Fruit fly (Drosophila melanogaster) whole organism, embryonic: Measurements from ENCODE around the gene Nmt.
A peak's percentile ranks its signal among the peaks of the same experiment; 100 is the strongest.

Experiments
- CG10321 ChIP-seq: fragments of 200-800 bp; sonication (Bioruptor generic); IDR thresholded peaks from 2 replicates; pipeline ENCODE4 v1.3.6; 2022; ENCODE audit warnings: missing biosample characterization, missing genetic modification characterization
- CG10565 ChIP-seq: fragments of 200-800 bp; sonication (Bioruptor generic); optimal IDR thresholded peaks from 3 replicates; lab custom pipeline; 2016; ENCODE audit warnings: missing biosample characterization, mild to moderate bottlenecking, missing genetic modification characterization
- CG10979 ChIP-seq: fragments of 200-800 bp; sonication (Bioruptor generic); optimal IDR thresholded peaks from 2 replicates; lab custom pipeline; 2018; ENCODE audit warnings: missing biosample characterization, mild to moderate bottlenecking, missing genetic modification characterization, moderate library complexity
- CG11560 ChIP-seq: fragments of 200-800 bp; sonication (Bioruptor generic); IDR thresholded peaks from 3 replicates; pipeline ENCODE4 v1.3.6; 2022; ENCODE audit warnings: missing biosample characterization, missing genetic modification characterization
- CG13287 ChIP-seq: fragments of 200-800 bp; sonication (Bioruptor generic); IDR thresholded peaks from 2 replicates; pipeline ENCODE4 v1.3.6; 2022; ENCODE audit warnings: missing biosample characterization, missing genetic modification characterization; ENCODE audit not compliant: partially characterized antibody
- CG13624 ChIP-seq: fragments of 200-800 bp; sonication (Bioruptor generic); optimal IDR thresholded peaks from 2 replicates; lab custom pipeline; 2016; ENCODE audit warnings: missing biosample characterization, missing genetic modification characterization
- CG13775 ChIP-seq: fragments of 200-800 bp; sonication (Bioruptor generic); optimal IDR thresholded peaks from 3 replicates; lab custom pipeline; 2017; ENCODE audit warnings: missing biosample characterization, mild to moderate bottlenecking, missing genetic modification characterization
- CG14441 ChIP-seq: fragments of 200-800 bp; sonication (Bioruptor generic); IDR thresholded peaks from 2 replicates; pipeline ENCODE4 v1.3.6; 2022; ENCODE audit warnings: missing biosample characterization, missing genetic modification characterization
- CG15011 ChIP-seq: fragments of 200-800 bp; sonication (Bioruptor generic); optimal IDR thresholded peaks from 3 replicates; lab custom pipeline; 2018; ENCODE audit warnings: missing biosample characterization, mild to moderate bottlenecking, missing genetic modification characterization
- CG15696 ChIP-seq: fragments of 200-800 bp; sonication (Bioruptor generic); optimal IDR thresholded peaks from 2 replicates; lab custom pipeline; 2019; ENCODE audit warnings: missing biosample characterization, mild to moderate bottlenecking, missing genetic modification characterization, moderate library complexity
- CG17385 ChIP-seq: fragments of 200-800 bp; sonication (Bioruptor generic); optimal IDR thresholded peaks from 3 replicates; lab custom pipeline; 2018; ENCODE audit warnings: missing biosample characterization, mild to moderate bottlenecking, missing genetic modification characterization
- CG17612 ChIP-seq: fragments of 200-800 bp; sonication (Bioruptor generic); IDR thresholded peaks from 2 replicates; pipeline ENCODE4 v1.3.6; 2022; ENCODE audit warnings: missing biosample characterization, missing genetic modification characterization
- CG1792 ChIP-seq: fragments of 200-800 bp; sonication (Bioruptor generic); optimal IDR thresholded peaks from 2 replicates; lab custom pipeline; 2016; ENCODE audit warnings: missing biosample characterization, missing genetic modification characterization
- CG31365 ChIP-seq: fragments of 200-800 bp; sonication (Bioruptor generic); optimal IDR thresholded peaks from 2 replicates; lab custom pipeline; 2018; ENCODE audit warnings: missing biosample characterization, mild to moderate bottlenecking, missing genetic modification characterization
- CG34224 ChIP-seq: fragments of 200-800 bp; sonication (Bioruptor generic); IDR thresholded peaks from 3 replicates; pipeline ENCODE4 v1.3.6; 2022; ENCODE audit warnings: missing biosample characterization, missing genetic modification characterization; ENCODE audit not compliant: partially characterized antibody
- CG34422 ChIP-seq: fragments of 200-800 bp; sonication (Bioruptor generic); IDR thresholded peaks from 3 replicates; pipeline ENCODE4 v1.3.6; 2022; ENCODE audit warnings: missing biosample characterization, missing genetic modification characterization
- CG7987 ChIP-seq: fragments of 200-800 bp; sonication (Bioruptor generic); optimal IDR thresholded peaks from 2 replicates; lab custom pipeline; 2018; ENCODE audit warnings: missing biosample characterization, mild to moderate bottlenecking, missing genetic modification characterization, moderate library complexity
- CG8478 ChIP-seq: fragments of >200 bp; optimal IDR thresholded peaks from 2 replicates; lab custom pipeline; 2018
- CG9797 ChIP-seq: fragments of 200-800 bp; sonication (Bioruptor generic); optimal IDR thresholded peaks from 3 replicates; lab custom pipeline; 2018; ENCODE audit warnings: missing biosample characterization, mild to moderate bottlenecking, missing genetic modification characterization
- Drgx ChIP-seq: fragments of 200-800 bp; sonication (Bioruptor generic); IDR thresholded peaks from 2 replicates; pipeline ENCODE4 v1.3.6; 2022; ENCODE audit warnings: missing biosample characterization, missing genetic modification characterization
- Eip74EF ChIP-seq, 2 experiments: fragments of 200-800 bp in 1 of 2; fragments of >200 bp in 1 of 2; sonication (Bioruptor generic) in 1 of 2; optimal IDR thresholded peaks; 2 replicates each; lab custom pipeline; 2017 to 2019; ENCODE audit warnings: missing biosample characterization in 2 of 2, missing genetic modification characterization in 2 of 2, mild to moderate bottlenecking in 1 of 2, moderate library complexity in 1 of 2
- Fer3 ChIP-seq: fragments of 200-800 bp; sonication (Bioruptor generic); optimal IDR thresholded peaks from 2 replicates; lab custom pipeline; 2018; ENCODE audit warnings: missing biosample characterization, mild to moderate bottlenecking, missing genetic modification characterization, moderate library complexity
- Hr51 ChIP-seq, 2 experiments: fragments of 200-800 bp; sonication (Bioruptor generic); optimal IDR thresholded peaks; 2 replicates in 1 of 2; 3 replicates in 1 of 2; lab custom pipeline; 2016 to 2018; ENCODE audit warnings: missing biosample characterization in 2 of 2, missing genetic modification characterization in 2 of 2, mild to moderate bottlenecking in 1 of 2, moderate library complexity in 1 of 2
- Hsf ChIP-seq: fragments of 200-800 bp; sonication (Bioruptor generic); optimal IDR thresholded peaks from 3 replicates; lab custom pipeline; 2016; ENCODE audit warnings: missing biosample characterization, missing genetic modification characterization
- Kr ChIP-seq: fragments of 200-800 bp; sonication (Bioruptor generic); optimal IDR thresholded peaks from 2 replicates; lab custom pipeline; 2017; ENCODE audit warnings: missing biosample characterization, mild to moderate bottlenecking, missing genetic modification characterization
- MBD-R2 ChIP-seq: fragments of 200-800 bp; sonication (Bioruptor generic); IDR thresholded peaks from 2 replicates; pipeline ENCODE4 v1.3.6; 2022; ENCODE audit warnings: missing biosample characterization, missing genetic modification characterization
- Myb ChIP-seq: fragments of 200-800 bp; sonication (Bioruptor generic); optimal IDR thresholded peaks from 2 replicates; lab custom pipeline; 2016; ENCODE audit warnings: missing biosample characterization, missing genetic modification characterization
- TFAM ChIP-seq: fragments of 200-800 bp; sonication (Bioruptor generic); optimal IDR thresholded peaks from 2 replicates; lab custom pipeline; 2017; ENCODE audit warnings: missing biosample characterization, missing genetic modification characterization, inconsistent platforms
- Taf1 ChIP-seq: fragments of 200-800 bp; sonication (Bioruptor generic); IDR thresholded peaks from 2 replicates; pipeline ENCODE4 v1.3.6; 2022; ENCODE audit warnings: missing biosample characterization, missing genetic modification characterization
- YL-1 ChIP-seq: fragments of 200-800 bp; sonication (Bioruptor generic); optimal IDR thresholded peaks from 3 replicates; lab custom pipeline; 2017; ENCODE audit warnings: missing biosample characterization, mild to moderate bottlenecking, missing genetic modification characterization
- cad ChIP-seq: fragments of >200 bp; optimal IDR thresholded peaks from 2 replicates; lab custom pipeline; 2017; ENCODE audit warnings: missing biosample characterization, missing genetic modification characterization
- chinmo ChIP-seq: fragments of 200-800 bp; sonication (Bioruptor generic); IDR thresholded peaks from 4 replicates; pipeline ENCODE4 v1.3.6; 2022; ENCODE audit warnings: missing biosample characterization, missing genetic modification characterization; ENCODE audit not compliant: partially characterized antibody
- ci ChIP-seq: fragments of 200-800 bp; sonication (Bioruptor generic); IDR thresholded peaks from 3 replicates; pipeline ENCODE4 v1.3.6; 2022; ENCODE audit warnings: missing biosample characterization, missing genetic modification characterization
- crp ChIP-seq, 2 experiments: fragments of 200-800 bp; sonication (Bioruptor generic); optimal IDR thresholded peaks; 2 replicates in 1 of 2; 3 replicates in 1 of 2; lab custom pipeline; 2017; ENCODE audit warnings: missing biosample characterization in 2 of 2, missing genetic modification characterization in 2 of 2, mild to moderate bottlenecking in 1 of 2, moderate library complexity in 1 of 2
- dati ChIP-seq: fragments of 200-800 bp; sonication (Bioruptor generic); IDR thresholded peaks from 2 replicates; pipeline ENCODE4 v1.3.6; 2022; ENCODE audit warnings: missing biosample characterization, missing genetic modification characterization
- dimm ChIP-seq: fragments of 200-800 bp; sonication (Bioruptor generic); IDR thresholded peaks from 2 replicates; pipeline ENCODE4 v1.3.6; 2022; ENCODE audit warnings: missing biosample characterization, missing genetic modification characterization
- eve ChIP-seq, 2 experiments: fragments of >200 bp; optimal IDR thresholded peaks; 2 replicates each; lab custom pipeline; 2017; ENCODE audit warnings: missing biosample characterization in 2 of 2, missing genetic modification characterization in 2 of 2
- fd96Cb ChIP-seq: fragments of 200-800 bp; sonication (Bioruptor generic); optimal IDR thresholded peaks from 2 replicates; lab custom pipeline; 2018; ENCODE audit warnings: missing biosample characterization, mild to moderate bottlenecking, missing genetic modification characterization, moderate library complexity
- klu ChIP-seq: fragments of 200-800 bp; sonication (Bioruptor generic); IDR thresholded peaks from 2 replicates; pipeline ENCODE4 v1.3.6; 2022; ENCODE audit warnings: missing biosample characterization, missing genetic modification characterization
- lbe ChIP-seq: fragments of 200-800 bp; sonication (Bioruptor generic); optimal IDR thresholded peaks from 2 replicates; lab custom pipeline; 2016; ENCODE audit warnings: missing biosample characterization, mild to moderate bottlenecking, missing genetic modification characterization
- nmo ChIP-seq: fragments of 200-800 bp; sonication (Bioruptor generic); optimal IDR thresholded peaks from 2 replicates; lab custom pipeline; 2018; ENCODE audit warnings: missing biosample characterization, mild to moderate bottlenecking, missing genetic modification characterization, moderate library complexity
- oc ChIP-seq: fragments of 200-800 bp; sonication (Bioruptor generic); optimal IDR thresholded peaks from 2 replicates; lab custom pipeline; 2018; ENCODE audit warnings: missing biosample characterization, mild to moderate bottlenecking, missing genetic modification characterization, moderate library complexity
- pan ChIP-seq, 4 experiments: fragments of >200 bp in 3 of 4; fragments of 200-800 bp in 1 of 4; sonication (Bioruptor generic) in 1 of 4; optimal IDR thresholded peaks in 3 of 4; IDR thresholded peaks in 1 of 4; 2 replicates each; pipeline versions ENCODE4 v1.3.6 to Lab custom; 2017 to 2022; ENCODE audit warnings: missing biosample characterization in 2 of 4, missing genetic modification characterization in 2 of 4, mixed read lengths in 1 of 4
- seq ChIP-seq: fragments of 200-800 bp; sonication (Bioruptor generic); IDR thresholded peaks from 2 replicates; pipeline ENCODE4 v1.3.6; 2022; ENCODE audit warnings: missing biosample characterization, missing genetic modification characterization
- slp2 ChIP-seq: fragments of 200-800 bp; sonication (Bioruptor generic); optimal IDR thresholded peaks from 2 replicates; lab custom pipeline; 2016; ENCODE audit warnings: missing biosample characterization, missing genetic modification characterization
- tio ChIP-seq: fragments of 200-800 bp; sonication (Bioruptor generic); optimal IDR thresholded peaks from 2 replicates; lab custom pipeline; 2017; ENCODE audit warnings: missing biosample characterization, missing genetic modification characterization, inconsistent platforms
- tll ChIP-seq, 2 experiments: fragments of 200-800 bp in 1 of 2; fragments of >200 bp in 1 of 2; sonication (Bioruptor generic) in 1 of 2; optimal IDR thresholded peaks; 2 replicates each; lab custom pipeline; 2017 to 2019; ENCODE audit warnings: missing biosample characterization in 2 of 2, missing genetic modification characterization in 2 of 2, mild to moderate bottlenecking in 1 of 2, moderate library complexity in 1 of 2
- unc-4 ChIP-seq: fragments of 200-800 bp; sonication (Bioruptor generic); IDR thresholded peaks from 2 replicates; pipeline ENCODE4 v1.3.6; 2022; ENCODE audit warnings: missing biosample characterization, missing genetic modification characterization; ENCODE audit not compliant: partially characterized antibody
- zf30C ChIP-seq: fragments of 200-800 bp; sonication (Bioruptor generic); optimal IDR thresholded peaks from 3 replicates; lab custom pipeline; 2018; ENCODE audit warnings: missing biosample characterization, mild to moderate bottlenecking, missing genetic modification characterization

Nmt gene

DNA sequence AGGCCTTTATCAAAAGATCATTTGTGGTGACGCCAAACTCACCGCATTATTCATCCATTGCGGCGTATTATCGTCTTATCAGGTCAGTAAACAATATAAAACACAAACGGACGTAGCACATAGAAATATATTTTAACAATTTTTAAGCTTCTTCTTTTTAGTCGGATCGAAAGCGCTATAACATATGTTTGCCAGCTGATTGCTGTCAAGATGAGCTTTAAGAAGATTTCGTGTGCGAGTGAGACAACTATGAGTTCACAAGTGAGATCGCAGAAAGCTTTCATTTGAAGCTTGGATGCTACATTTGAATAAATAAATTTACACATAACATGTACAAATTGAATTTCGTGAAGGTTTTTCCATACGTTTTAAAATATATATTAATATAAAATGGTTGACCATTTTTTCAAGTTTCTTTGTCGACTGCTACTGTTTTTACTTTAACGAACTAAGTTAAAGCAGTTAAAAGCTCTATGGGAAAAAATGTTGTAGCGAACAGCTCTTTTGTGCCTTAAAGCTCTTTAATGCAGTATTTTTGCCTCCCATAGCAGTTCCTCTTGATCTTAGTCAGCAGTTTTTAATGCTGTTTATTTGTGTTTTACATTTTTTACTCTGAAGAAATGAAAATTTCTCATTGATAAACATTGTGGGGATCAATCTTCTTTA lies 19.4 kb downstream of the Nmt start, which contains the start of gene CG42445 (continued):
- TF ChIP-seq pan (optimal IDR thresholded peaks at IDR 0.05; lab: Kevin White, UChicago) (no peak), pan (GFP tag; optimal IDR thresholded peaks at IDR 0.05 in 1 of 2, IDR thresholded peaks at IDR 0.05 in 1 of 2) (no peak), crp (GFP tag; optimal IDR thresholded peaks at IDR 0.05; lab: Kevin White, UChicago) (peak in 1 of 2 experiments; percentile 84), Myb (GFP tag; lab: Kevin White, UChicago) (peak; percentile 69), fd96Cb (tag; lab: Kevin White, UChicago) (no peak), CG34224 (0 out of 3 replicates have a peak, but pooled peaks have one; percentile 18), CG13287 (GFP tag; lab: Robert Waterston, UW) (0 out of 2 replicates have a peak, but pooled peaks have one; percentile 14), CG15696 (tag; lab: Kevin White, UChicago) (no peak), ci (GFP tag; lab: Robert Waterston, UW) (no peak), oc (tag; lab: Kevin White, UChicago) (no peak), Taf1 (GFP tag; lab: Robert Waterston, UW) (no peak), CG11560 (tag; lab: Robert Waterston, UW) (no peak), CG9797 (no peak), CG31365 (tag; lab: Kevin White, UChicago) (peak; percentile 54), CG8478 (lab: Kevin White, UChicago) (no peak), CG17612 (GFP tag; lab: Robert Waterston, UW) (no peak), CG13775 (GFP tag; lab: Kevin White, UChicago) (no peak), Drgx (GFP tag; lab: Robert Waterston, UW) (no peak), dati (GFP tag; lab: Robert Waterston, UW) (no peak), CG15011 (GFP tag; lab: Kevin White, UChicago) (no peak), seq (GFP tag; lab: Robert Waterston, UW) (no peak), Hsf (GFP tag; lab: Kevin White, UChicago) (no peak), CG7987 (GFP tag; lab: Kevin White, UChicago) (no peak), Fer3 (tag; lab: Kevin White, UChicago) (no peak), CG14441 (GFP tag; lab: Robert Waterston, UW) (no peak), eve (GFP tag; optimal IDR thresholded peaks at IDR 0.05; lab: Kevin White, UChicago) (no peak), CG13624 (GFP tag; lab: Kevin White, UChicago) (no peak), dimm (no peak), tll (GFP tag; optimal IDR thresholded peaks at IDR 0.05; lab: Kevin White, UChicago) (no peak), CG10565 (GFP tag; lab: Kevin White, UChicago) (no peak), Eip74EF (GFP tag; optimal IDR thresholded peaks at IDR 0.05; lab: Kevin White, UChicago) (no peak), nmo (no peak), unc-4 (GFP tag; lab: Robert Waterston, UW) (no peak), tio (GFP tag; lab: Kevin White, UChicago) (no peak), chinmo (GFP tag; lab: Robert Waterston, UW) (no peak), CG34422 (GFP tag; lab: Robert Waterston, UW) (no peak), YL-1 (no peak), TFAM (no peak), cad (GFP tag; lab: Kevin White, UChicago) (no peak), MBD-R2 (peak; percentile 35; the same call in 1 of the 2 replicates), CG10979 (tag; lab: Kevin White, UChicago) (no peak), CG17385 (peak; percentile 61), CG10321 (GFP tag; lab: Robert Waterston, UW) (peak; percentile 81), zf30C (GFP tag; lab: Kevin White, UChicago) (no peak), klu (GFP tag; lab: Robert Waterston, UW) (no peak), slp2 (GFP tag; lab: Kevin White, UChicago) (no peak), Hr51 (GFP tag; optimal IDR thresholded peaks at IDR 0.05; lab: Kevin White, UChicago) (no peak), lbe (GFP tag; lab: Kevin White, UChicago) (peak; percentile 53), CG1792 (GFP tag; lab: Kevin White, UChicago) (no peak), Kr (no peak)
